Worm (Caenorhabditis elegans): Measurements from ENCODE around the gene cyn-4.

cyn-4 gene

DNA sequence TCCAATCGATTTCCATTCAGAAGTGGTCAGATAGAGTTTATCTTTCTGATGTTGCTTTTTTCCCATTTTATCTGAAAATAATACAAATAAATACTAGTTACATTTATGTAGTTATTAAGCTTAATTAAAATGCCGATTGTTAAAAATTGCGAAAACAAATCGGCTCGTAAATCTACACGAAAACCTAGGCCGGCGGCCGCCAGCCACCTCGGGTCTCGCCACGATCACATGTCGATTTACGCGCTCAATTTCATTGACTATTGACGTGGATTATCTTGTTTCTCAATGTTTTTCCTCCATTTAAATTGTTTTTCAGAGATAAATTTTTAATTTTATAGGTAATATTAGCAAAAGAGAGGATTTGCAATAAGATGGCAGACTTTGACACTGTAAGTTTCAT, at the start of gene cyn-4, which contains the start of gene copz-1:
Gene cyn-4, minus strand, starts transcription at position 71 of the 400 bp plus-strand sequence.
Gene copz-1, plus strand, starts transcription at position 339 of the 400 bp plus-strand sequence.
- TF ChIP-seq sox-4 (tag; optimal IDR thresholded peaks at IDR 0.05) (no peak), hlh-15 (tag; optimal IDR thresholded peaks at IDR 0.05) (no peak), sox-2 (GFP tag; IDR thresholded peaks at IDR 0.05) (no peak), pqm-1 (tag; optimal IDR thresholded peaks at IDR 0.05) (no peak), ets-4 (tag; optimal IDR thresholded peaks at IDR 0.05) (peak; percentile 87), unc-55 (GFP tag; optimal IDR thresholded peaks at IDR 0.05) (no peak), pag-3 (tag; optimal IDR thresholded peaks at IDR 0.05; ENCODE audit: borderline replicate concordance) (no peak), ztf-16 (tag; optimal IDR thresholded peaks at IDR 0.05) (no peak), ttx-3 (tag; optimal IDR thresholded peaks at IDR 0.05) (no peak), elt-4 (tag; optimal IDR thresholded peaks at IDR 0.05) (no peak), tbx-7 (tag; optimal IDR thresholded peaks at IDR 0.05) (peak; percentile 78), K02D7.2 (tag; optimal IDR thresholded peaks at IDR 0.05) (no peak), ceh-34 (tag; optimal IDR thresholded peaks at IDR 0.05) (peak; percentile 38), fkh-6 (tag; optimal IDR thresholded peaks at IDR 0.05) (no peak), eyg-1 (tag; optimal IDR thresholded peaks at IDR 0.05) (peak; percentile 10), npax-4 (tag; optimal IDR thresholded peaks at IDR 0.05) (no peak), hlh-6 (tag; optimal IDR thresholded peaks at IDR 0.05) (no peak), ceh-48 (tag; optimal IDR thresholded peaks at IDR 0.05) (no peak), ceh-14 (tag; optimal IDR thresholded peaks at IDR 0.05) (peak; percentile 69), dmd-4 (tag; optimal IDR thresholded peaks at IDR 0.05; ENCODE audit: borderline replicate concordance) (no peak), nfya-1 (tag; optimal IDR thresholded peaks at IDR 0.05) (peak; percentile 60), ceh-6 (GFP tag; optimal IDR thresholded peaks at IDR 0.05) (no peak), pat-9 (tag; optimal IDR thresholded peaks at IDR 0.05) (no peak), madf-2 (tag; optimal IDR thresholded peaks at IDR 0.05) (no peak), ceh-24 (tag; optimal IDR thresholded peaks at IDR 0.05) (no peak), C08G9.2 (tag; optimal IDR thresholded peaks at IDR 0.05) (peak; percentile 89), unc-86 (tag; optimal IDR thresholded peaks at IDR 0.05) (no peak), tbx-2 (tag; optimal IDR thresholded peaks at IDR 0.05) (peak; percentile 92), ceh-18 (tag; optimal IDR thresholded peaks at IDR 0.05) (no peak), fkh-10 (GFP tag; optimal IDR thresholded peaks at IDR 0.05) (no peak), rnt-1 (tag; optimal IDR thresholded peaks at IDR 0.05) (peak; percentile 41), nhr-11 (tag; optimal IDR thresholded peaks at IDR 0.05) (no peak), pha-2 (tag; optimal IDR thresholded peaks at IDR 0.05) (no peak), ceh-45 (GFP tag; IDR thresholded peaks at IDR 0.05) (no peak), gmeb-2 (tag; optimal IDR thresholded peaks at IDR 0.05) (no peak), unc-42 (tag; optimal IDR thresholded peaks at IDR 0.05) (peak; percentile 73), hlh-30 (tag; optimal IDR thresholded peaks at IDR 0.05; ENCODE audit: insufficient read depth) (peak; percentile 81), lim-6 (tag; optimal IDR thresholded peaks at IDR 0.05) (peak; percentile 48), lin-11 (tag; optimal IDR thresholded peaks at IDR 0.05) (no peak), hlh-8 (tag; optimal IDR thresholded peaks at IDR 0.05) (peak; percentile 55), K09A11.1 (tag; optimal IDR thresholded peaks at IDR 0.05; ENCODE audit: insufficient read depth) (no peak), T23F11.4 (GFP tag; optimal IDR thresholded peaks at IDR 0.05) (no peak), pros-1 (tag; optimal IDR thresholded peaks at IDR 0.05) (no peak), ama-1 (optimal IDR thresholded peaks at IDR 0.05) (no peak), dve-1 (tag; optimal IDR thresholded peaks at IDR 0.05) (no peak), ceh-22 (tag; optimal IDR thresholded peaks at IDR 0.05) (no peak), syd-9 (tag; optimal IDR thresholded peaks at IDR 0.05) (no peak), ceh-19 (GFP tag; optimal IDR thresholded peaks at IDR 0.05) (peak; percentile 14), odd-2 (tag; optimal IDR thresholded peaks at IDR 0.05) (no peak), sdc-2 (tag; optimal IDR thresholded peaks at IDR 0.05) (no peak), unc-3 (GFP tag; conservative IDR thresholded peaks at IDR 0.05) (0 out of 2 replicates have a peak, but pooled peaks have one; percentile 17), unc-3 (tag; optimal IDR thresholded peaks at IDR 0.05) (no peak), F13H6.1 (tag; optimal IDR thresholded peaks at IDR 0.05) (peak; percentile 22), ceh-9 (tag; optimal IDR thresholded peaks at IDR 0.05) (no peak)

Data from whole organism, late embryonic.